Fruit fly (Drosophila melanogaster) Kc167 (cell line): ENCODE measurements around the gene CG10588.

ENCODE experiments used
- h ChIP-seq: fragments of >200 bp; optimal IDR thresholded peaks from 3 replicates; lab custom pipeline; 2018; ENCODE audit warnings: missing external identifiers
- ttk ChIP-seq: sonication (Bioruptor generic); optimal IDR thresholded peaks from 2 replicates; lab custom pipeline; 2017; ENCODE audit warnings: missing external identifiers

DNA sequence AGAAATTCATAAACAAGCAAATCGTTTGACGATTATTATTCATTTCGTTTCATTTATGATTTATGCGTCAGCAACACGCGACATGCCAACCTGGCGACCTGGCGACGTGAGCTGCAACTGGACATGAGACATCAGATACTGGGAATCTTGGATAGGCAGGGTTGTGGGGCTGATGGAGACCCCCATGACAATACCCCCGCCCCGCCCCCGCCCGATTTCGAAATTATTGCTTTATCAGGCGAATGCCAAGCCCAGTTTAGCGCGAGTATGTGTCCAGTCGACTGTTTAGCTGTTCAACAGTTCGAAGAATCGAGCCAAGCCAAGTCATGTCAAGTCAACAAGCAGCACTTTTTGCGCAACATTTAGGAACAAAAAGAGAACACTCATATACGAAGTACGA is 9.8 kb upstream of the CG10588 start:
- TF ChIP-seq ttk (lab: Kevin White, UChicago) (no peak), h (no peak)
